Worm (Caenorhabditis elegans): ENCODE measurements around the gene F57G9.3.

F57G9.3 gene

DNA sequence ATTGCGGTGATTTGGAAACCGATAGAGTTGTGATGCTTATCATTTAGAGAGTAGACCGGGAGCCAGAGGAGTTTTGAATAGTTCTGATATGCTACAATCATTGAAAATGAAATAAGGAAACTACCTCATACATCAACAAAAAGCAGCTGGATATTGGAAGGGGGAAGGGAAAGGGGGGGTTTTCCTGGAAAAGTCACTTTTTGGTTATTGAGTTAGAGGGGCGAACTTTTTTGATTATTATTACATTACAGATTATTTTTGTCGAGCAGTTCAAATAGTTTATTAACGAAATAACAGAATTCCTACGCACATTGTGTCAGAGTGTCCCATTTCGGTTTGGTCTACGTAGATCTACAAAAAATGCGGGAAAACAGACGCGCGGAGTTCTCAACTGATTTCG lies 23.2 kb downstream of the F57G9.3 start, which contains the start of gene sre-42:
TSS of gene sre-42 (minus strand) at position 101 of the 400 bp plus-strand sequence.
- no peak for TF ChIP-seq ctbp-1 (GFP tag; IDR thresholded peaks at IDR 0.05)
- TF ChIP-seq aha-1 (tag), result peak; percentile 18

DNA sequence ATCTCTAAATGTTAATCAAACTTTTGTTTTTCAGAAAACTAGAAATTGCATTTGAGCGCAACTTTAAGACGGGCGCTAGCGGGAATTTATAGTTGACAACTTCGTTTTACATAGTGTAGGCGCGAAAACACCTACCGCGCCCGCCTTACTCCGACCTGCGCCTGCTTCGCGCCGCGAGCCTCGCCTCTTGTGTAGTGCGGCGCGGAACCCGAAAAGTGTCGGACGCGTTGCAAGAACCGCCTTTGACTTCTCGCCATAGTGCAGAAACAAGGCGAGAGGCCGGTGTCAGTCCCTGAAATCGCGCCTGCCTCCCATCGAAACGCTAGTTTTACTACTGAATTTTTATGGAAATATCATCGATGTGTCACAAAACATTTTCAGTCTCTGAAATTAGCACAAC lies 24.2 kb downstream of the F57G9.3 start:
- TF ChIP-seq nhr-6 (tag; optimal IDR thresholded peaks at IDR 0.05), result no peak
- 0 out of 2 replicates have a peak, but pooled peaks have one; percentile 35 for TF ChIP-seq egl-43 (GFP tag; IDR thresholded peaks at IDR 0.05)
- no peak for TF ChIP-seq tra-1 (GFP tag; IDR thresholded peaks at IDR 0.05)
- peak; percentile 82 for TF ChIP-seq set-16 (GFP tag; IDR thresholded peaks at IDR 0.05)
- TF ChIP-seq hif-1 (tag; optimal IDR thresholded peaks at IDR 0.05), result no peak
- TF ChIP-seq ceh-32 (tag; optimal IDR thresholded peaks at IDR 0.05; ENCODE audit: poor library complexity), result no peak
- TF ChIP-seq aha-1 (tag), result peak; percentile 61

DNA sequence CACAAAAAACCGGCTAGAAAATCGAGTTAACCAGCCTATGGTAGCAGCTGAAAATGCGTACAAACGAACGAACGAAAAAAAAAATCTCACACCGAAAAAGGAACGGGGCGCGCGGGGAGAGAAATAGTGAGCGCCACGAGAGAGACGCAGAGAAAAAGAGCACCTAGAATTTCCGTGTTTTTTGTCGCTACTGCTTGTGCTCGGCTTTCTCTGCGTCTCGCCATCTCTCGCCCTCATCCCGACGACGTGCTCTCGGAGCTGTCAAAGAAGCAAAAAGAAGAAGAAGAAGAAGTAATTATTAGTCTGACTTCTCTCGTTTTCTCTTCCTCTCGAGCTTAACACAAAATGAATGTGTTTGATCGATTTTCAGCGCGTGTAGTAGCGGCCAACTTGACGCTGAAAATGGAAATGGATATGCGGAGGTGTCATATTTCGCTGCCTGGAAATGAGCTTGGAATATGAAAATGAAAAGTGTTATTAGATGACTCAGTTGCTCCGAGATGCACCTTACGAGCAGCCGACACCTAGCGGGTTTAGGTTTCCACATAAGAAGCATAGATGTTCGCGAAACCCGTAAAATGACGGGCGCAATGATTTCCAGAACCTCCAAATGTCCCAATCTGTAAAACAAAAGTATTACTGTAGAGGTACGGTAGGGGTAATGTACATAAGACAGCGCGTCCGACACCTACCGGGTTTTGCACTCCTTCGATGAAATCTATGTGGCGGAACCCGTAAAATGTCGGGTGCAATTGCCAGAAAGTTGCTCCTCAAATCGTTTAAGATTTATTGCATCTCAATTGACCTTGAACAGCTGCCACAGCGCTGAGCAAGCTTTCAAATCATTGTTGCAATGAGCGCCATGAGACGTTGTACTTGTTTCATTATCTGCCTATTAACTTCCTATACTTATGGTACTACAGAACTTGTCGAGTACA lies 27.1 kb downstream of the F57G9.3 start, which contains the start of gene btb-14:
TSS of gene btb-14 (plus strand) at position 839 of the 938 bp plus-strand sequence.
- TF ChIP-seq ZK546.5 (tag; optimal IDR thresholded peaks at IDR 0.05) (no peak), T26A8.4 (GFP tag; IDR thresholded peaks at IDR 0.05) (no peak), hmg-1.1 (GFP tag; IDR thresholded peaks at IDR 0.05) (peak; percentile 64; the same call in 1 of the 2 replicates), spr-3 (GFP tag; optimal IDR thresholded peaks at IDR 0.05) (no peak), rbr-2 (tag; optimal IDR thresholded peaks at IDR 0.05) (peak; percentile 24), nhr-6 (tag; optimal IDR thresholded peaks at IDR 0.05) (no peak), nhr-10 (tag; optimal IDR thresholded peaks at IDR 0.05) (no peak), zip-11 (GFP tag; IDR thresholded peaks at IDR 0.05) (no peak), set-16 (GFP tag; IDR thresholded peaks at IDR 0.05) (peak; percentile 46; the same call in 1 of the 2 replicates), lin-39 (tag; optimal IDR thresholded peaks at IDR 0.05) (no peak), cey-2 (tag; optimal IDR thresholded peaks at IDR 0.05; ENCODE audit: borderline replicate concordance, insufficient read depth) (no peak), daf-16 (GFP tag; optimal IDR thresholded peaks at IDR 0.05) (no peak), daf-16 (tag; optimal IDR thresholded peaks at IDR 0.05) (no peak), hif-1 (tag; optimal IDR thresholded peaks at IDR 0.05) (peak in 1 of 2 experiments; percentile 4), dmd-6 (GFP tag; IDR thresholded peaks at IDR 0.05) (peak; percentile 12; the same call in 1 of the 2 replicates), ceh-20 (GFP tag; IDR thresholded peaks at IDR 0.05) (0 out of 2 replicates have a peak, but pooled peaks have one; percentile 19), F26F4.8 (GFP tag; conservative IDR thresholded peaks at IDR 0.05) (no peak), egl-43 (GFP tag; IDR thresholded peaks at IDR 0.05) (0 out of 2 replicates have a peak, but pooled peaks have one; percentile 44), snpc-4 (tag; optimal IDR thresholded peaks at IDR 0.05) (peak; percentile 26), Y48G9A.11 (GFP tag; IDR thresholded peaks at IDR 0.05) (no peak), Y5F2A.4 (GFP tag; optimal IDR thresholded peaks at IDR 0.05) (no peak), mdl-1 (tag; optimal IDR thresholded peaks at IDR 0.05) (peak in 1 of 2 experiments; percentile 21), lin-29 (GFP tag; IDR thresholded peaks at IDR 0.05) (no peak), unc-62 (GFP tag; optimal IDR thresholded peaks at IDR 0.05 in 1 of 2) (peak in 1 of 2 experiments; percentile 53), unc-62 (tag; optimal IDR thresholded peaks at IDR 0.05) (no peak), lsy-2 (tag; optimal IDR thresholded peaks at IDR 0.05) (peak in 1 of 2 experiments; percentile 60), nhr-42 (GFP tag; IDR thresholded peaks at IDR 0.05) (no peak)

DNA sequence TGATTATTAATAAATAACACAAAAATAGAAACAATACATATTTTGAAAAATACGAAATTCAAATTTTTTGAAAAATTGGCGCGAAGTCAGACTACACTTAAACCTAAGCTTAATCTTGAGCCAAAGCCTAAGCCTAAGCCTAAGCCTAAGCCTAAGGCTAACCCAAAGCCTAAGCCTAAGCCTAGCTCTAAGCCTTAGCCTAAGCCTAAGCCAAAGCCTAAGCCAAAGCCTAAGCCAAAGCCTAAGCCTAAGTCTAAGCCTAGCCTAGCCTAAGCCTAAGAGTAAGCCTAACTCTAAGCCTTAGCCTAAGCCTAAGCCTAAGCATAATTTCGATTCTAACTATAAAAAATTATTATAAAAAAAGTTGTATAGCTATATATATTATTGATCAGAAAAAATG lies 29.1 kb downstream of the F57G9.3 start:
- TF ChIP-seq lsy-2 (tag; optimal IDR thresholded peaks at IDR 0.05), result no peak
- no peak for TF ChIP-seq aly-2 (tag; optimal IDR thresholded peaks at IDR 0.05)
